Worm (Caenorhabditis elegans) whole organism, midembryonic: Measurements from ENCODE around the gene C49F8.1.

Source experiments
- T22C8.4 ChIP-seq: fragments of 200-800 bp; sonication (Bioruptor generic); IDR thresholded peaks from 2 replicates; pipeline ENCODE4 v1.3.6; 2022; ENCODE audit warnings: missing genetic modification characterization, missing compliant biosample characterization
- klf-2 ChIP-seq: fragments of 200-800 bp; sonication (Bioruptor generic); conservative IDR thresholded peaks from 2 replicates; pipeline ENCODE4 v1.3.6; 2022; ENCODE audit warnings: missing genetic modification reagents, missing genetic modification characterization, missing compliant biosample characterization

ce11 chrX:13399221-13399620, 34.4 kb upstream of the C49F8.1 start, which contains the start of gene F02C12.2:
- TF ChIP-seq klf-2 (GFP tag; lab: Robert Waterston, UW): no peak
- no peak for TF ChIP-seq T22C8.4 (GFP tag; lab: Robert Waterston, UW)
